Worm (Caenorhabditis elegans) whole organism, L1 larva: ENCODE data around the gene F14F3.5.

ENCODE experiments used
- aly-2 ChIP-seq: fragments of 150-350 bp; optimal IDR thresholded peaks from 2 replicates; lab custom pipeline; 2014; ENCODE audit warnings: missing biosample characterization, missing genetic modification characterization
- ceh-63 ChIP-seq: fragments of 200-800 bp; sonication (Bioruptor generic); optimal IDR thresholded peaks from 2 replicates; lab custom pipeline; 2018; ENCODE audit warnings: mild to moderate bottlenecking, missing genetic modification characterization, missing compliant biosample characterization
- elt-2 ChIP-seq: sonication (generic microtip); optimal IDR thresholded peaks from 2 replicates; lab custom pipeline; 2016; ENCODE audit warnings: missing genetic modification characterization, mild to moderate bottlenecking, inconsistent platforms, missing compliant biosample characterization, missing genetic modification reagents
- fkh-10 ChIP-seq: sonication (generic microtip); optimal IDR thresholded peaks from 2 replicates; lab custom pipeline; 2017; ENCODE audit warnings: missing biosample characterization, missing genetic modification reagents, missing genetic modification characterization
- fos-1 ChIP-seq: fragments of 150-350 bp; optimal IDR thresholded peaks from 2 replicates; lab custom pipeline; 2014; ENCODE audit warnings: missing biosample characterization, missing genetic modification characterization
- lin-13 ChIP-seq: fragments of 150-350 bp; optimal IDR thresholded peaks from 2 replicates; lab custom pipeline; 2014; ENCODE audit warnings: missing biosample characterization, missing genetic modification reagents, missing genetic modification characterization
- nhr-28 ChIP-seq: fragments of 150-350 bp; optimal IDR thresholded peaks from 2 replicates; lab custom pipeline; 2014; ENCODE audit warnings: missing biosample characterization, missing genetic modification characterization
- pqm-1 ChIP-seq: sonication (generic microtip); optimal IDR thresholded peaks from 3 replicates; lab custom pipeline; 2017; ENCODE audit warnings: missing biosample characterization, missing genetic modification characterization
- skn-1 ChIP-seq: fragments of 150-350 bp; optimal IDR thresholded peaks from 2 replicates; lab custom pipeline; 2014; ENCODE audit warnings: missing biosample characterization, missing genetic modification characterization
- snpc-4 ChIP-seq: fragments of 150-350 bp; optimal IDR thresholded peaks from 2 replicates; lab custom pipeline; 2014; ENCODE audit warnings: missing biosample characterization, missing genetic modification characterization
- unc-62 ChIP-seq: fragments of 150-350 bp; optimal IDR thresholded peaks from 2 replicates; lab custom pipeline; 2014; ENCODE audit warnings: missing biosample characterization, missing genetic modification reagents, missing genetic modification characterization

ce11 chrX:10480563-10481290, 48.3 kb downstream of the F14F3.5 start, which contains the start of gene elt-2:
- TF ChIP-seq elt-2 (tag; lab: Kevin White, UChicago) (no peak), pqm-1 (tag; lab: Kevin White, UChicago) (peak; percentile 47), nhr-28 (tag; lab: Kevin White, UChicago) (no peak), fkh-10 (no peak), unc-62 (GFP tag; lab: Kevin White, UChicago) (no peak), lin-13 (GFP tag; lab: Kevin White, UChicago) (no peak), snpc-4 (tag; lab: Kevin White, UChicago) (no peak), aly-2 (no peak), ceh-63 (no peak), fos-1 (tag; lab: Kevin White, UChicago) (no peak), skn-1 (no peak)
